Worm (Caenorhabditis elegans) whole organism, L2 larva: ENCODE measurements around the gene fbxa-210.

Experiments
- F13H6.1 ChIP-seq: sonication (generic microtip); optimal IDR thresholded peaks from 2 replicates; lab custom pipeline; 2016; ENCODE audit warnings: missing genetic modification characterization, missing compliant biosample characterization
- aly-2 ChIP-seq: fragments of 150-350 bp; optimal IDR thresholded peaks from 2 replicates; lab custom pipeline; 2014; ENCODE audit warnings: missing biosample characterization, missing genetic modification characterization
- ama-1 ChIP-seq: fragments of 150-350 bp; optimal IDR thresholded peaks from 2 replicates; lab custom pipeline; 2018; ENCODE audit warnings: inconsistent platforms
- blmp-1 ChIP-seq: sonication (generic microtip); optimal IDR thresholded peaks from 2 replicates; lab custom pipeline; 2017; ENCODE audit warnings: missing genetic modification characterization, mild to moderate bottlenecking, missing compliant biosample characterization, antibody characterized with exemption, moderate library complexity; ENCODE audit not compliant: insufficient read depth
- fos-1 ChIP-seq: fragments of 150-350 bp; optimal IDR thresholded peaks from 2 replicates; lab custom pipeline; 2014; ENCODE audit warnings: missing biosample characterization, missing genetic modification characterization
- lin-11 ChIP-seq: fragments of 150-350 bp; sonication (generic microtip); optimal IDR thresholded peaks from 2 replicates; lab custom pipeline; 2014; ENCODE audit warnings: missing biosample characterization, missing genetic modification characterization, inconsistent platforms, mixed read lengths
- lin-13 ChIP-seq: fragments of 150-350 bp; optimal IDR thresholded peaks from 2 replicates; lab custom pipeline; 2014; ENCODE audit warnings: missing biosample characterization, missing genetic modification reagents, missing genetic modification characterization
- nhr-11 ChIP-seq: fragments of 150-350 bp; optimal IDR thresholded peaks from 2 replicates; lab custom pipeline; 2014; ENCODE audit warnings: missing biosample characterization, missing genetic modification characterization
- sem-4 ChIP-seq: fragments of 150-350 bp; optimal IDR thresholded peaks from 2 replicates; lab custom pipeline; 2014; ENCODE audit warnings: missing biosample characterization, missing genetic modification reagents, missing genetic modification characterization
- skn-1 ChIP-seq: sonication (generic microtip); optimal IDR thresholded peaks from 2 replicates; lab custom pipeline; 2017; ENCODE audit warnings: missing biosample characterization, missing genetic modification characterization

- TF ChIP-seq lin-11 (tag; lab: Kevin White, UChicago) = no peak
- TF ChIP-seq blmp-1 (tag; lab: Kevin White, UChicago) = no peak
- no peak for TF ChIP-seq fos-1 (tag; lab: Kevin White, UChicago)
- no peak for TF ChIP-seq aly-2 (tag; lab: Kevin White, UChicago)
- TF ChIP-seq sem-4 = no peak
- TF ChIP-seq skn-1 (tag; lab: Kevin White, UChicago) = no peak
- no peak for TF ChIP-seq F13H6.1 (tag; lab: Kevin White, UChicago)
- TF ChIP-seq ama-1 = no peak
- TF ChIP-seq lin-13 (GFP tag; lab: Kevin White, UChicago) = no peak
- no peak for TF ChIP-seq nhr-11 (tag; lab: Kevin White, UChicago)
These were observed 33.0 kb downstream of the fbxa-210 start for ce11 chrV:18158172-18158571.
